Fruit fly (Drosophila melanogaster): ENCODE data around the gene CG43841.
A peak's percentile ranks its signal among the peaks of the same experiment; 100 is the strongest.

Gene CG43841

dm6 chrX:18439367-18439766 is at the start of gene CG43841:
CG43841 (plus strand) TSS chrX:18439667.
- TF ChIP-seq noc (tag; optimal IDR thresholded peaks at IDR 0.05) = no peak

- TF ChIP-seq noc (tag; optimal IDR thresholded peaks at IDR 0.05) = no peak
Observed at dm6 chrX:18395157-18395556, 44.3 kb upstream of the CG43841 start.

dm6 chrX:18399965-18400364 is 39.5 kb upstream of the CG43841 start, which contains the start of gene CG34328:
CG34328 (minus strand) TSS chrX:18400065.
- TF ChIP-seq noc (tag; optimal IDR thresholded peaks at IDR 0.05) = no peak

- no peak for TF ChIP-seq noc (tag; optimal IDR thresholded peaks at IDR 0.05)
Observed at dm6 chrX:18402564-18402963, 36.9 kb upstream of the CG43841 start.

- no peak for TF ChIP-seq noc (tag; optimal IDR thresholded peaks at IDR 0.05)
Observed at dm6 chrX:18404150-18404631, 35.3 kb upstream of the CG43841 start.

dm6 chrX:18404632-18405238 is 34.7 kb upstream of the CG43841 start:
- peak; percentile 81 for TF ChIP-seq noc (tag; optimal IDR thresholded peaks at IDR 0.05)

dm6 chrX:18405567-18406059 is 33.9 kb upstream of the CG43841 start:
- peak; percentile 77 for TF ChIP-seq noc (tag; optimal IDR thresholded peaks at IDR 0.05)

dm6 chrX:18406593-18407393 is 32.7 kb upstream of the CG43841 start:
- TF ChIP-seq noc (tag; optimal IDR thresholded peaks at IDR 0.05) = peak; percentile 67

- no peak for TF ChIP-seq noc (tag; optimal IDR thresholded peaks at IDR 0.05)
Observed at dm6 chrX:18407394-18407721, 32.1 kb upstream of the CG43841 start.

dm6 chrX:18409449-18409848 is 30.0 kb upstream of the CG43841 start:
- TF ChIP-seq noc (tag; optimal IDR thresholded peaks at IDR 0.05) = no peak

dm6 chrX:18409938-18410337 is 29.5 kb upstream of the CG43841 start, which contains the start of gene Nt5b:
Nt5b (minus strand) TSS chrX:18410144.
- no peak for TF ChIP-seq noc (tag; optimal IDR thresholded peaks at IDR 0.05)

dm6 chrX:18415115-18415514 is 24.4 kb upstream of the CG43841 start, which contains the start of gene CG15056:
CG15056 (plus strand) TSS chrX:18415415.
- TF ChIP-seq noc (tag; optimal IDR thresholded peaks at IDR 0.05) = no peak

- no peak for TF ChIP-seq noc (tag; optimal IDR thresholded peaks at IDR 0.05)
Observed at dm6 chrX:18422112-18422511, 17.4 kb upstream of the CG43841 start, which contains the start of gene CG42323. CG42323 (plus strand) TSS chrX:18422413.

dm6 chrX:18437190-18437589 is 2.3 kb upstream of the CG43841 start, which contains the start of gene CG6290:
CG6290 (plus strand) TSS chrX:18437490.
- TF ChIP-seq noc (tag; optimal IDR thresholded peaks at IDR 0.05) = no peak

dm6 chrX:18438568-18438967 is 899 bp upstream of the CG43841 start, which contains the start of gene CG32551:
CG32551 (plus strand) TSS chrX:18438868.
- TF ChIP-seq noc (tag; optimal IDR thresholded peaks at IDR 0.05) = no peak

- TF ChIP-seq noc (tag; optimal IDR thresholded peaks at IDR 0.05) = no peak
Observed at dm6 chrX:18440481-18440880, 1.0 kb downstream of the CG43841 start, which contains the start of gene CG32548. CG32548 (minus strand) TSS chrX:18440581.

dm6 chrX:18452717-18453116 is 13.2 kb downstream of the CG43841 start:
- TF ChIP-seq noc (tag; optimal IDR thresholded peaks at IDR 0.05) = no peak

Measured in whole organism, larva.